Worm (Caenorhabditis elegans) whole organism, young adult: Measurements from ENCODE around the gene C15H9.3.

Experiments used
- C06A6.2 ChIP-seq: fragments of 200-800 bp; sonication (Bioruptor generic); conservative IDR thresholded peaks from 2 replicates; pipeline ENCODE4 v1.3.6; 2022; ENCODE audit warnings: missing genetic modification characterization, missing compliant biosample characterization
- F37B4.10 ChIP-seq: fragments of 200-800 bp; sonication (Bioruptor generic); IDR thresholded peaks from 2 replicates; pipeline ENCODE4 v1.3.6; 2022; ENCODE audit warnings: missing genetic modification characterization, missing compliant biosample characterization
- K11D2.4 ChIP-seq: fragments of 200-800 bp; sonication (Bioruptor generic); IDR thresholded peaks from 2 replicates; pipeline ENCODE4 v1.3.6; 2022; ENCODE audit warnings: missing genetic modification reagents, missing genetic modification characterization, missing compliant biosample characterization
- ceh-100 ChIP-seq: fragments of 200-800 bp; sonication (Bioruptor generic); IDR thresholded peaks from 2 replicates; pipeline ENCODE4 v1.3.6; 2022; ENCODE audit warnings: missing genetic modification reagents, missing genetic modification characterization, missing compliant biosample characterization
- him-1 ChIP-seq: sonication (generic microtip); optimal IDR thresholded peaks from 2 replicates; lab custom pipeline; 2016; ENCODE audit warnings: missing genotype, missing genetic modification reagents, missing genetic modification characterization, missing compliant biosample characterization
- hlh-12 ChIP-seq: sonication (generic microtip); optimal IDR thresholded peaks from 2 replicates; lab custom pipeline; 2016; ENCODE audit warnings: missing genetic modification characterization, missing compliant biosample characterization
- lin-40 ChIP-seq: sonication (generic microtip); optimal IDR thresholded peaks from 2 replicates; lab custom pipeline; 2016; ENCODE audit warnings: missing genetic modification characterization, mild to moderate bottlenecking, missing compliant biosample characterization, missing genotype, missing genetic modification reagents
- lsl-1 ChIP-seq: fragments of 200-800 bp; sonication (Bioruptor generic); optimal IDR thresholded peaks from 2 replicates; lab custom pipeline; 2018; ENCODE audit warnings: mild to moderate bottlenecking, missing genetic modification characterization, moderate library complexity, missing compliant biosample characterization
- nfya-1 ChIP-seq: sonication (generic microtip); optimal IDR thresholded peaks from 2 replicates; lab custom pipeline; 2017; ENCODE audit warnings: antibody characterized with exemption, missing compliant biosample characterization, missing genetic modification characterization, borderline replicate concordance; ENCODE audit not compliant: insufficient read depth
- pha-4 ChIP-seq: fragments of 150-350 bp; sonication (generic microtip); optimal IDR thresholded peaks from 2 replicates; lab custom pipeline; 2014; ENCODE audit warnings: missing biosample characterization, missing genetic modification reagents, missing genetic modification characterization
- rec-8 ChIP-seq, 2 experiments: sonication (generic microtip); optimal IDR thresholded peaks; 2 replicates each; lab custom pipeline; 2016; ENCODE audit warnings: mild to moderate bottlenecking in 2 of 2, missing genetic modification characterization in 2 of 2, missing genetic modification reagents in 2 of 2, missing genotype in 2 of 2, missing biosample characterization in 1 of 2, missing compliant biosample characterization in 1 of 2, moderate library complexity in 1 of 2
- unc-130 ChIP-seq: sonication (generic microtip); optimal IDR thresholded peaks from 2 replicates; lab custom pipeline; 2016; ENCODE audit warnings: missing genetic modification reagents, missing genetic modification characterization, missing compliant biosample characterization
- unc-62 ChIP-seq: fragments of 150-350 bp; optimal IDR thresholded peaks from 2 replicates; lab custom pipeline; 2014; ENCODE audit warnings: missing biosample characterization, missing genetic modification reagents, missing genetic modification characterization
- zim-3 ChIP-seq: sonication (generic microtip); optimal IDR thresholded peaks from 2 replicates; lab custom pipeline; 2017; ENCODE audit warnings: mild to moderate bottlenecking, missing genetic modification characterization, moderate library complexity, missing compliant biosample characterization

- no peak for TF ChIP-seq rec-8 (tag; optimal IDR thresholded peaks at IDR 0.05; lab: Kevin White, UChicago)
- no peak for TF ChIP-seq nfya-1 (tag; lab: Kevin White, UChicago)
- TF ChIP-seq lsl-1 (GFP tag; lab: Kevin White, UChicago) = no peak
- no peak for TF ChIP-seq K11D2.4 (GFP tag; lab: Robert Waterston, UW)
- no peak for TF ChIP-seq him-1
- no peak for TF ChIP-seq unc-130 (GFP tag; lab: Kevin White, UChicago)
- TF ChIP-seq zim-3 (tag; lab: Kevin White, UChicago) = no peak
- TF ChIP-seq pha-4 = no peak
- TF ChIP-seq F37B4.10 (GFP tag; lab: Robert Waterston, UW) = no peak
- no peak for TF ChIP-seq ceh-100 (GFP tag; lab: Robert Waterston, UW)
- TF ChIP-seq lin-40 (tag; lab: Kevin White, UChicago) = no peak
- TF ChIP-seq unc-62 (GFP tag; lab: Kevin White, UChicago) = no peak
- TF ChIP-seq C06A6.2 (GFP tag; lab: Robert Waterston, UW) = no peak
- TF ChIP-seq hlh-12 = no peak
Observed at ce11 chrX:6092533-6092932, 23.1 kb upstream of the C15H9.3 start.
